Fruit fly (Drosophila melanogaster): ENCODE measurements around the gene CG10298.
A peak's percentile ranks its signal among the peaks of the same experiment; 100 is the strongest.

DNA sequence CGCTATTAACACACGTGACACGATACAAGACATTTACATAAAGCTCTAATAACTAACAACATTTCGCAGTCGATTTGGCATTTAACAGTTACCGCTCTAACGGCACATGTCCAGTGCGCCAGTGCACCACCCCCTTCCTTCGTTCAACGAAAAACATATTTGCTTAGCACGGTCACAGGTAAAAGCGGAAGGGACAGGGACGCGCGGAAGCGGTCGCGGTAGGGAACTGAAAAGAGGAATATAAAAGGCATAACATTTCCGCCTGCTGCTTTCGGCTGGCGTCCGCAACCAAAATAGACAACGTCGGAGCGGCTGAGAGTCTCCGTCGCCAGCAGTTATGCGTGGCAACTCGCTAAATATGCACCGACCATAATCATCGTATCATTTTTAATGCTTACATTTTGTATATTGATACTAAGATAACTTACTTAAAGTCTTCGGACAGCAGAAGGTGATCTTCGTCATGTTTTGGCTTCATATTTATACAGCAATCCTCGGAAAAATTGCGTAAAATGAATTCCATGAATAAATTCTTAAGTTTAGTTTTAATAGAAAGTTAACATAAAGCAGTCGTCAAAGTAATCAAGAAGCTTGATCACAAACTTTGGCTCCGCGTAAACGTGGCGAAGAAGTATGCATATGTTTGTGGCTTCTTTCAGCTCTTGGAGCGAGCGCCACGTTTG is 9.0 kb downstream of the CG10298 start:
- TF ChIP-seq br (GFP tag; optimal IDR thresholded peaks at IDR 0.05) (no peak), psq (GFP tag; optimal IDR thresholded peaks at IDR 0.05) (no peak), OdsH (GFP tag; optimal IDR thresholded peaks at IDR 0.05) (no peak), Abd-B (GFP tag; optimal IDR thresholded peaks at IDR 0.05) (no peak), Mio (GFP tag; optimal IDR thresholded peaks at IDR 0.05) (no peak), usp (GFP tag; optimal IDR thresholded peaks at IDR 0.05) (no peak), Hr78 (GFP tag; optimal IDR thresholded peaks at IDR 0.05) (no peak), HLH106 (tag; optimal IDR thresholded peaks at IDR 0.05) (peak; percentile 2), dl (GFP tag; optimal IDR thresholded peaks at IDR 0.05; ENCODE audit: insufficient read depth in 1 of 2, partially characterized antibody in 2 of 2) (no peak), brk (GFP tag; optimal IDR thresholded peaks at IDR 0.05) (no peak), lola (GFP tag; optimal IDR thresholded peaks at IDR 0.05) (no peak), dmrt93B (GFP tag; optimal IDR thresholded peaks at IDR 0.05) (no peak), Vsx2 (GFP tag; optimal IDR thresholded peaks at IDR 0.05; ENCODE audit: partially characterized antibody) (no peak)
